Worm (Caenorhabditis elegans): Measurements from ENCODE around the gene srt-33.

DNA sequence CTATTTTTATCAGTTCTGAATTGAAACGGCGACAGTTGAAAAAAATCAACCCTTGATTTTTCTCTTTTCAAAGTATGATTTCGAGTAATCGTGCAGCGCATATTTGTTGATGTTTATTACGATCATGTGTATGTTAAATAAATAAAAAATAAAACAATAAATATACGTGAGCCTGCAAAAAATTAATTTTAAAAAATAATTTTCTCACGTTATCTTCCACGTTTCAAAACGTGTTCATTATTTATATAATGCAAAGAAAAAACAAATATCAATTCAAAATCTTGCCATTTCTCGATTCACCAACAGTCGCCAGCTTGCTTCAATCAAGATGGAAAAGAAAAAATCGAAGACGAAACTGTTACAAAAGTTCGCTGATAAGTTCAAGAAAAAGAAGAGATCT is 3.6 kb upstream of the srt-33 start, which contains the start of gene F40G12.10:
- no peak for TF ChIP-seq ztf-11 (tag; optimal IDR thresholded peaks at IDR 0.05)
- no peak for TF ChIP-seq Y5F2A.4 (GFP tag; optimal IDR thresholded peaks at IDR 0.05)
- TF ChIP-seq fkh-10 (GFP tag; optimal IDR thresholded peaks at IDR 0.05), result no peak
